Worm (Caenorhabditis elegans) whole organism, mixed stage, embryonic: ENCODE results near the gene abu-8.

Source experiments
- lin-13 ChIP-seq: fragments of 150-350 bp; optimal IDR thresholded peaks from 2 replicates; lab custom pipeline; 2014; ENCODE audit warnings: missing biosample characterization, missing genetic modification characterization
- nhr-12 ChIP-seq: fragments of 150-350 bp; optimal IDR thresholded peaks from 2 replicates; lab custom pipeline; 2014; ENCODE audit warnings: missing biosample characterization, missing genetic modification characterization
- nhr-237 ChIP-seq: fragments of 150-350 bp; optimal IDR thresholded peaks from 2 replicates; lab custom pipeline; 2014; ENCODE audit warnings: missing biosample characterization, missing genetic modification characterization
- pha-4 ChIP-seq: fragments of 150-350 bp; optimal IDR thresholded peaks from 2 replicates; lab custom pipeline; 2018; ENCODE audit warnings: missing biosample characterization, missing genetic modification reagents, missing genetic modification characterization

- TF ChIP-seq nhr-12 (tag; lab: Kevin White, UChicago) (no peak), pha-4 (tag; lab: Kevin White, UChicago) (no peak), nhr-237 (tag; lab: Kevin White, UChicago) (no peak), lin-13 (tag; lab: Kevin White, UChicago) (no peak)
These were observed 17.2 kb downstream of the abu-8 start, which contains the start of gene ugt-51 for ce11 chrV:5177209-5177608.
